Worm (Caenorhabditis elegans) whole organism, midembryonic: ENCODE results near the gene F35E8.7.

ENCODE experiments used
- T22C8.4 ChIP-seq: fragments of 200-800 bp; sonication (Bioruptor generic); IDR thresholded peaks from 2 replicates; pipeline ENCODE4 v1.3.6; 2022; ENCODE audit warnings: missing genetic modification characterization, missing compliant biosample characterization
- cog-1 ChIP-seq: sonication (generic microtip); optimal IDR thresholded peaks from 2 replicates; lab custom pipeline; 2016; ENCODE audit warnings: missing genetic modification characterization, missing compliant biosample characterization
- flt-1 ChIP-seq: fragments of 200-800 bp; sonication (Bioruptor generic); IDR thresholded peaks from 2 replicates; pipeline ENCODE4 v1.3.6; 2022; ENCODE audit warnings: missing genetic modification characterization, missing compliant biosample characterization
- klf-2 ChIP-seq: fragments of 200-800 bp; sonication (Bioruptor generic); conservative IDR thresholded peaks from 2 replicates; pipeline ENCODE4 v1.3.6; 2022; ENCODE audit warnings: missing genetic modification reagents, missing genetic modification characterization, missing compliant biosample characterization
- med-1 ChIP-seq: sonication (generic microtip); optimal IDR thresholded peaks from 2 replicates; lab custom pipeline; 2017; ENCODE audit warnings: missing genetic modification characterization, mild to moderate bottlenecking, missing compliant biosample characterization, antibody characterized with exemption, missing genetic modification reagents; ENCODE audit not compliant: insufficient read depth
- ref-1 ChIP-seq: fragments of 200-800 bp; sonication (Bioruptor generic); conservative IDR thresholded peaks from 2 replicates; pipeline ENCODE4 v1.3.6; 2022; ENCODE audit warnings: missing genetic modification reagents, missing genetic modification characterization, missing compliant biosample characterization
- tab-1 ChIP-seq: fragments of 200-800 bp; sonication (Bioruptor generic); IDR thresholded peaks from 2 replicates; pipeline ENCODE4 v1.3.6; 2022; ENCODE audit warnings: missing genetic modification characterization, missing compliant biosample characterization
- ztf-23 ChIP-seq: fragments of 200-800 bp; sonication (Bioruptor generic); IDR thresholded peaks from 2 replicates; pipeline ENCODE4 v1.3.6; 2022; ENCODE audit warnings: missing genetic modification reagents, missing genetic modification characterization, missing compliant biosample characterization
- ztf-29 ChIP-seq: fragments of 200-800 bp; sonication (Bioruptor generic); IDR thresholded peaks from 2 replicates; pipeline ENCODE4 v1.3.6; 2022; ENCODE audit warnings: missing genetic modification reagents, missing genetic modification characterization, missing compliant biosample characterization

DNA sequence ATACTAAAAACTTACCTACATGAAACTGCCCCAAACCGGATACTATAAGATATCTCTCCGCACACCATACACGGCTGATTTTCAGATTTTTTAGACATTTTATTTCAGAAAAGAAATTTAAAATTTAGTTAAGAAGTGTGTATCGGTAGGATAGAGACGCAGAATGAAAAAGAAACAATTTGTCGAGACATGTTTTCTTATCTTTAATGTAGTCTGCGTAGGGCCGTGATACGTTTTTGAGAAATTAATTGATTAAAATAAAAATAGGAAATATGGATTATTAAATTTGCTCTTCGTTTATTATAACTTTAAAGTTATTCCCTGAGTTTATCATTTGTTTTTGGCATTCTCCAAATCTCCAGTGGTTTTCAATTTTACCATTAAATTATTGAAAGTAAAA, 10.5 kb downstream of the F35E8.7 start, which contains the start of gene nhr-108:
- TF ChIP-seq tab-1 (GFP tag; lab: Robert Waterston, UW) = no peak
- TF ChIP-seq med-1 (GFP tag; lab: Kevin White, UChicago) = no peak
- no peak for TF ChIP-seq ref-1
- no peak for TF ChIP-seq flt-1 (GFP tag; lab: Robert Waterston, UW)
- no peak for TF ChIP-seq T22C8.4
- TF ChIP-seq ztf-29 (GFP tag; lab: Robert Waterston, UW) = no peak
- TF ChIP-seq cog-1 (tag; lab: Kevin White, UChicago) = no peak
- no peak for TF ChIP-seq klf-2 (GFP tag; lab: Robert Waterston, UW)
- no peak for TF ChIP-seq ztf-23
